Worm (Caenorhabditis elegans): Measurements from ENCODE around the gene unc-69.

Gene unc-69

DNA sequence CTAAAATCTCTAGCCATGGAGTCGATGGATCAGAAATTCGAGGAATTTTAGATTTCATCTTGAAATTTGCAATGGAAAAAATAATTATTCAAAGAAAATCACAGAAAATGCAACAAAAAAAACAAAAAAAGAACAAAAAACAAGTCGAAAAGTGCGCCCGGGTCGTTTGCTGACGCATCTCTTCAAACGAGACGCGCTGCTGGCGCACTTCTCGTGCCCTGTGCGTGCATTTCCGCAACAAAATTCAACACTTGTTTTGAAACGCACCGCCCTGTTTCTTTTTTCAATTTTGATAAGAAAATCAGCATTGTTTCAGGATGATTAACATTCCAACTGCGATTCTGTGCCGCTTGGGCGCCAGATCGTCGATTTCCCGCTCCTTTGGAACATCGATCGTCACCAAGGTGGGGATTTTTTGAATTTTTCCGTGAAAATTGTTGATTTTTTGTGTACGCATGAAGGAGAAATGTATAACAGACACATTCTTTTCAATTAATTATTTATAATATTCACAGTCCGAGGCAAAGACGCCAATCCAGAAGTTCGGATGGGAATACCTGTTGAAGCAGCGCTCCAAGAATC, 15.3 kb downstream of the unc-69 start, which contains the start of the genes jmjd-4 and mev-1 (continued):
- TF ChIP-seq lag-1 (GFP tag; IDR thresholded peaks at IDR 0.05) (no peak), nhr-80 (tag; optimal IDR thresholded peaks at IDR 0.05) (peak; percentile 84), rec-8 (tag; optimal IDR thresholded peaks at IDR 0.05) (no peak), mel-28 (tag; optimal IDR thresholded peaks at IDR 0.05; ENCODE audit: borderline replicate concordance) (no peak), hmg-20 (GFP tag; IDR thresholded peaks at IDR 0.05) (peak; percentile 39; the same call in 1 of the 2 replicates), ceh-79 (tag; optimal IDR thresholded peaks at IDR 0.05) (peak; percentile 52), dox-1 (GFP tag; IDR thresholded peaks at IDR 0.05) (peak; percentile 94), lin-54 (GFP tag; optimal IDR thresholded peaks at IDR 0.05) (peak; percentile 92), Y53F4B.3 (GFP tag; IDR thresholded peaks at IDR 0.05) (no peak), zim-3 (tag; optimal IDR thresholded peaks at IDR 0.05) (no peak), T07F8.4 (tag; optimal IDR thresholded peaks at IDR 0.05) (no peak), ZK185.1 (tag; optimal IDR thresholded peaks at IDR 0.05; ENCODE audit: poor library complexity, severe bottlenecking) (peak; percentile 51), cebp-2 (GFP tag; IDR thresholded peaks at IDR 0.05) (no peak), somi-1 (GFP tag; optimal IDR thresholded peaks at IDR 0.05) (no peak), ztf-25 (GFP tag; IDR thresholded peaks at IDR 0.05) (no peak), hsf-1 (GFP tag; IDR thresholded peaks at IDR 0.05) (peak; percentile 67), sdz-38 (tag; optimal IDR thresholded peaks at IDR 0.05) (no peak), sptf-2 (GFP tag; optimal IDR thresholded peaks at IDR 0.05) (no peak), ceh-58 (GFP tag; IDR thresholded peaks at IDR 0.05) (no peak), madf-8 (GFP tag; conservative IDR thresholded peaks at IDR 0.05) (peak; percentile 77), F49E8.2 (tag; optimal IDR thresholded peaks at IDR 0.05; ENCODE audit: insufficient read depth) (no peak), ekl-4 (GFP tag; IDR thresholded peaks at IDR 0.05) (peak; percentile 80), ztf-6 (GFP tag; IDR thresholded peaks at IDR 0.05) (no peak), athp-1 (tag; optimal IDR thresholded peaks at IDR 0.05) (peak; percentile 7), madf-10 (tag; optimal IDR thresholded peaks at IDR 0.05) (peak; percentile 3), mcd-1 (GFP tag; IDR thresholded peaks at IDR 0.05) (peak; percentile 94), xnd-1 (tag; optimal IDR thresholded peaks at IDR 0.05) (peak; percentile 76), snpc-1.3 (tag; optimal IDR thresholded peaks at IDR 0.05; ENCODE audit: insufficient read depth) (no peak), F33H1.4 (GFP tag; IDR thresholded peaks at IDR 0.05) (peak; percentile 76), C17E4.6 (GFP tag; IDR thresholded peaks at IDR 0.05) (peak; percentile 64; the same call in 1 of the 2 replicates)

DNA sequence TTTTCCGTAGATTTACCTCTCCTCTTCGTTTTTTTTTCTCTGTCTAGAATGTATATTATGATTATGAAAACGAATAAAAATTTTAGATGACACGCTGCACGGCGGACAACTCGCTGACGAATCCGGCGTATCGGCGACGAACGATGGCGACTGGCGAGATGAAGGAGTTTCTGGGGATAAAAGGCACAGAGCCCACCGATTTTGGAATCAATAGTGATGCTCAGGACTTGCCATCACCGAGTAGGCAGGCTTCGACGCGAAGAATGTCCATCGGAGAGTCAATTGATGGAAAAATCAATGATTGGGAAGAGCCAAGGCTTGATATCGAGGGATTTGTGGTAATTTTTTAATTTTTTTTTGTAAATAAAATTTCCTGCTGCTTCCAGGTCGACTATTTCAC, 16.3 kb downstream of the unc-69 start, which contains the start of gene ced-9:
ced-9 (plus strand) TSS at position 87 of the 400 bp plus-strand sequence.
- TF ChIP-seq tbx-9 (tag; optimal IDR thresholded peaks at IDR 0.05; ENCODE audit: borderline replicate concordance): peak; percentile 93
- TF ChIP-seq nhr-80 (tag; optimal IDR thresholded peaks at IDR 0.05): no peak

DNA sequence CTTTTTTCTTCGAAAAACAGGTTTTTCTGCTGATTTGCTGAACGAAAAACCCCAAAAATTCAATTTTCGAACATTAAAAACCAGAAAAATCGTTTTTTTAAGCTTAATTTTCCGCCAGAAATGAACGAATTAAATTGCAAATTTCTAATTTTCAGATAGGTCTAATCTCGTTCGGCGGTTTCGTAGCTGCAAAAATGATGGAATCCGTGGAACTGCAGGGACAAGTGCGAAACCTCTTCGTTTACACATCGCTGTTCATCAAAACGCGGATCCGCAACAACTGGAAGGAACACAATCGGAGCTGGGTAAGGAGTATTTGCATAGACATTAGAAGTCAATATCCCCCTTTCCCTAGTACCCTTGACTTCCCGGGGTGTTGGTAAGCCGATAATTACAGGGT, 17.4 kb downstream of the unc-69 start:
- TF ChIP-seq madf-3 (GFP tag; IDR thresholded peaks at IDR 0.05) (no peak), B0019.2 (GFP tag; conservative IDR thresholded peaks at IDR 0.05) (no peak)

DNA sequence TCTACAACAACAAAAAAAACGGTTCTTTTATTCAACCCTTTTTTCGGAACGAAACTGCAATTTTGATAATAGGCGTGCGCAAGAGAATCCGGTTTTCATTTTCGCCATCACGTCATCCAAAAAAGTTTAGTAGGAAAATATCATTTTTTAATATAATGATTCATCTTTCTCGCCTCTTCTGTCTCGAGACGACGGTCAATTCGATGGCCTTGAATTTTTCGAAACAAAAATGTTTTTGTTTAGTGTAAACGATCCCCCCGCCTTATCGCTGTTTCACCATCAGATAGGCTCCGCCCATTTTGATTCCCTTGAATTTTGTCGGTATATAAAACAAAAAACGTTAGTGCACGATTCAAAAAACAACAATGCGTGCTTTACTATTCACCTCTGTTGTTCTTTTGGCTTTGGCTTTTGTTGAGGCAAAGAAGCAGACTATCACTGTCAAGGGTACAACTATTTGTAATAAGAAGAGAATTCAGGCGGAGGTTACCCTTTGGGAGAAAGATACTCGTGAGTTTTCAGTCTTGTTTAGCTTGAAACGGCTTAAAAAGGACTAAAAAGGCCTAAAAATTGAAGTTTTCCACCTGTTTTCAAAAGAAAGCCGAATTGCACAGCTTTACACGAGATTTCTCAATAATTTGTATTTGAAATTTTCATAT, 18.9 kb downstream of the unc-69 start, which contains the start of gene ttr-15:
ttr-15 (plus strand) TSS at position 340 of the 659 bp plus-strand sequence.
- peak; percentile 57 for TF ChIP-seq lin-40 (tag; optimal IDR thresholded peaks at IDR 0.05)
- TF ChIP-seq fkh-3 (tag; optimal IDR thresholded peaks at IDR 0.05): no peak
- TF ChIP-seq madf-6 (GFP tag; IDR thresholded peaks at IDR 0.05): 0 out of 2 replicates have a peak, but pooled peaks have one; percentile 25
- 0 out of 2 replicates have a peak, but pooled peaks have one; percentile 45 for TF ChIP-seq Y56A3A.18 (GFP tag; IDR thresholded peaks at IDR 0.05)
- TF ChIP-seq F10E7.11 (tag; optimal IDR thresholded peaks at IDR 0.05): no peak
- TF ChIP-seq cebp-1 (GFP tag; IDR thresholded peaks at IDR 0.05): no peak
- TF ChIP-seq cebp-1 (tag; optimal IDR thresholded peaks at IDR 0.05): peak; percentile 39
- peak; percentile 22 for TF ChIP-seq repo-1 (tag; optimal IDR thresholded peaks at IDR 0.05)
- TF ChIP-seq tbx-9 (tag; optimal IDR thresholded peaks at IDR 0.05; ENCODE audit: borderline replicate concordance): peak; percentile 71
- peak; percentile 92 for TF ChIP-seq ama-1 (optimal IDR thresholded peaks at IDR 0.05)
- TF ChIP-seq ama-1 (GFP tag; optimal IDR thresholded peaks at IDR 0.05): peak in 1 of 2 experiments; percentile 6
- TF ChIP-seq atf-7 (tag; optimal IDR thresholded peaks at IDR 0.05): peak; percentile 11
- TF ChIP-seq ceh-79 (tag; optimal IDR thresholded peaks at IDR 0.05): no peak

All from whole organism, young adult.